Worm (Caenorhabditis elegans) whole organism, mixed stage, embryonic: ENCODE data around the gene fbxc-45.
A peak's percentile ranks its signal among the peaks of the same experiment; 100 is the strongest.

Experiments
- M03D4.4 ChIP-seq: sonication (generic microtip); optimal IDR thresholded peaks from 2 replicates; lab custom pipeline; 2017; ENCODE audit warnings: mild to moderate bottlenecking, missing genetic modification characterization, missing compliant biosample characterization
- bed-3 ChIP-seq: fragments of 200-800 bp; sonication (Bioruptor generic); optimal IDR thresholded peaks from 3 replicates; lab custom pipeline; 2018; ENCODE audit warnings: mild to moderate bottlenecking, missing genetic modification characterization, moderate library complexity, missing compliant biosample characterization
- blmp-1 ChIP-seq: fragments of 150-350 bp; optimal IDR thresholded peaks from 2 replicates; lab custom pipeline; 2014; ENCODE audit warnings: missing biosample characterization, missing genetic modification characterization
- ceh-39 ChIP-seq: fragments of 150-350 bp; optimal IDR thresholded peaks from 2 replicates; lab custom pipeline; 2014; ENCODE audit warnings: missing biosample characterization, missing genetic modification characterization
- ceh-43 ChIP-seq: fragments of 200-800 bp; sonication (Bioruptor generic); optimal IDR thresholded peaks from 2 replicates; lab custom pipeline; 2018; ENCODE audit warnings: mild to moderate bottlenecking, missing genetic modification characterization, moderate library complexity, missing compliant biosample characterization
- ceh-83 ChIP-seq: fragments of 200-800 bp; sonication (Bioruptor generic); optimal IDR thresholded peaks from 2 replicates; lab custom pipeline; 2018; ENCODE audit warnings: mild to moderate bottlenecking, missing genetic modification characterization, missing compliant biosample characterization
- ces-1 ChIP-seq: fragments of 150-350 bp; optimal IDR thresholded peaks from 2 replicates; lab custom pipeline; 2014; ENCODE audit warnings: missing biosample characterization, missing genetic modification reagents, missing genetic modification characterization
- cnd-1 ChIP-seq: fragments of 200-800 bp; sonication (Bioruptor generic); optimal IDR thresholded peaks from 2 replicates; lab custom pipeline; 2018; ENCODE audit warnings: mild to moderate bottlenecking, missing genetic modification characterization, missing compliant biosample characterization
- drap-1 ChIP-seq: fragments of 200-800 bp; sonication (Bioruptor generic); optimal IDR thresholded peaks from 3 replicates; lab custom pipeline; 2018; ENCODE audit warnings: mild to moderate bottlenecking, missing genetic modification characterization, missing compliant biosample characterization
- elt-1 ChIP-seq: sonication (generic microtip); optimal IDR thresholded peaks from 2 replicates; lab custom pipeline; 2017; ENCODE audit warnings: missing genetic modification characterization, mild to moderate bottlenecking, missing compliant biosample characterization, antibody characterized with exemption, moderate library complexity, borderline replicate concordance; ENCODE audit not compliant: insufficient read depth
- elt-3 ChIP-seq: fragments of 150-350 bp; optimal IDR thresholded peaks from 2 replicates; lab custom pipeline; 2014; ENCODE audit warnings: missing biosample characterization, missing genetic modification characterization
- flh-1 ChIP-seq: fragments of 200-800 bp; sonication (Bioruptor generic); optimal IDR thresholded peaks from 2 replicates; lab custom pipeline; 2018; ENCODE audit warnings: mild to moderate bottlenecking, missing genetic modification characterization, moderate library complexity, missing compliant biosample characterization
- ham-2 ChIP-seq: fragments of 200-800 bp; sonication (Bioruptor generic); optimal IDR thresholded peaks from 2 replicates; lab custom pipeline; 2018; ENCODE audit warnings: mild to moderate bottlenecking, missing genetic modification characterization, missing compliant biosample characterization
- hlh-1 ChIP-seq: fragments of 150-350 bp; optimal IDR thresholded peaks from 2 replicates; lab custom pipeline; 2014; ENCODE audit warnings: missing biosample characterization, missing genetic modification reagents, missing genetic modification characterization
- lin-13 ChIP-seq: fragments of 150-350 bp; optimal IDR thresholded peaks from 2 replicates; lab custom pipeline; 2014; ENCODE audit warnings: missing biosample characterization, missing genetic modification characterization
- lin-32 ChIP-seq: fragments of 200-800 bp; sonication (Bioruptor generic); optimal IDR thresholded peaks from 2 replicates; lab custom pipeline; 2018; ENCODE audit warnings: mild to moderate bottlenecking, missing genetic modification characterization, missing compliant biosample characterization
- lsy-2 ChIP-seq: fragments of 150-350 bp; optimal IDR thresholded peaks from 2 replicates; lab custom pipeline; 2014; ENCODE audit warnings: missing biosample characterization, missing genetic modification characterization
- mab-5 ChIP-seq: fragments of 150-350 bp; optimal IDR thresholded peaks from 2 replicates; lab custom pipeline; 2014; ENCODE audit warnings: missing biosample characterization, missing genetic modification characterization
- mep-1 ChIP-seq: fragments of 150-350 bp; optimal IDR thresholded peaks from 2 replicates; lab custom pipeline; 2017; ENCODE audit warnings: missing biosample characterization, missing genetic modification reagents, missing genetic modification characterization, inconsistent platforms
- mls-2 ChIP-seq: sonication (generic microtip); optimal IDR thresholded peaks from 2 replicates; lab custom pipeline; 2016; ENCODE audit warnings: mild to moderate bottlenecking, missing genetic modification characterization, moderate library complexity, missing compliant biosample characterization
- nhr-12 ChIP-seq: fragments of 150-350 bp; optimal IDR thresholded peaks from 2 replicates; lab custom pipeline; 2014; ENCODE audit warnings: missing biosample characterization, missing genetic modification characterization
- nhr-2 ChIP-seq: fragments of 150-350 bp; optimal IDR thresholded peaks from 2 replicates; lab custom pipeline; 2014; ENCODE audit warnings: missing biosample characterization, missing genetic modification characterization
- nhr-237 ChIP-seq: fragments of 150-350 bp; optimal IDR thresholded peaks from 2 replicates; lab custom pipeline; 2014; ENCODE audit warnings: missing biosample characterization, missing genetic modification characterization
- nhr-28 ChIP-seq: fragments of 150-350 bp; optimal IDR thresholded peaks from 2 replicates; lab custom pipeline; 2014; ENCODE audit warnings: missing biosample characterization, missing genetic modification characterization
- nhr-76 ChIP-seq: sonication (generic microtip); optimal IDR thresholded peaks from 2 replicates; lab custom pipeline; 2017; ENCODE audit warnings: missing biosample characterization, missing genetic modification characterization
- pha-4 ChIP-seq: fragments of 150-350 bp; optimal IDR thresholded peaks from 2 replicates; lab custom pipeline; 2018; ENCODE audit warnings: missing biosample characterization, missing genetic modification reagents, missing genetic modification characterization
- sem-2 ChIP-seq: fragments of 200-800 bp; sonication (Bioruptor generic); optimal IDR thresholded peaks from 2 replicates; lab custom pipeline; 2018; ENCODE audit warnings: mild to moderate bottlenecking, missing genetic modification characterization, missing compliant biosample characterization
- snpc-4 ChIP-seq: fragments of 150-350 bp; optimal IDR thresholded peaks from 2 replicates; lab custom pipeline; 2014; ENCODE audit warnings: missing biosample characterization, missing genetic modification characterization
- sptf-1 ChIP-seq: sonication (generic microtip); optimal IDR thresholded peaks from 2 replicates; lab custom pipeline; 2017; ENCODE audit warnings: mild to moderate bottlenecking, missing genetic modification characterization, moderate library complexity, missing compliant biosample characterization
- tbx-8 ChIP-seq: fragments of 200-800 bp; sonication (Bioruptor generic); optimal IDR thresholded peaks from 2 replicates; lab custom pipeline; 2018; ENCODE audit warnings: mild to moderate bottlenecking, missing genetic modification characterization, moderate library complexity, missing compliant biosample characterization
- unc-120 ChIP-seq: sonication (generic microtip); optimal IDR thresholded peaks from 2 replicates; lab custom pipeline; 2017; ENCODE audit warnings: missing genetic modification characterization, missing compliant biosample characterization; ENCODE audit not compliant: poor library complexity, severe bottlenecking
- unc-39 ChIP-seq: fragments of 150-350 bp; optimal IDR thresholded peaks from 2 replicates; lab custom pipeline; 2014; ENCODE audit warnings: missing biosample characterization, missing genetic modification characterization
- unc-62 ChIP-seq: fragments of 150-350 bp; optimal IDR thresholded peaks from 2 replicates; lab custom pipeline; 2014; ENCODE audit warnings: missing biosample characterization, missing genetic modification reagents, missing genetic modification characterization
- zip-8 ChIP-seq: fragments of 150-350 bp; optimal IDR thresholded peaks from 2 replicates; lab custom pipeline; 2014; ENCODE audit warnings: missing biosample characterization, missing genetic modification characterization
- ztf-11 ChIP-seq: fragments of 150-350 bp; optimal IDR thresholded peaks from 2 replicates; lab custom pipeline; 2014; ENCODE audit warnings: missing biosample characterization, missing genetic modification characterization

The fbxc-45 gene

ce11 chrIV:2892787-2893485, 29.1 kb downstream of the fbxc-45 start:
- TF ChIP-seq nhr-76 (tag; lab: Kevin White, UChicago) = no peak
- no peak for TF ChIP-seq mep-1 (tag; lab: Kevin White, UChicago)
- TF ChIP-seq unc-120 (tag; lab: Kevin White, UChicago) = no peak
- TF ChIP-seq tbx-8 (GFP tag; lab: Kevin White, UChicago) = no peak
- TF ChIP-seq mab-5 = no peak
- no peak for TF ChIP-seq snpc-4 (tag; lab: Kevin White, UChicago)
- TF ChIP-seq sptf-1 (tag; lab: Kevin White, UChicago) = no peak
- TF ChIP-seq cnd-1 = no peak
- no peak for TF ChIP-seq unc-62 (GFP tag; lab: Kevin White, UChicago)
- no peak for TF ChIP-seq lsy-2
- TF ChIP-seq unc-39 (tag; lab: Kevin White, UChicago) = no peak

ce11 chrIV:2892395-2892786, 29.7 kb downstream of the fbxc-45 start, which contains the start of gene Y54G2A.18:
Gene Y54G2A.18, minus strand, starts transcription at chrIV:2892495.
- TF ChIP-seq zip-8 (tag; lab: Kevin White, UChicago) (no peak), hlh-1 (peak; percentile 22)

- TF ChIP-seq ham-2 (GFP tag; lab: Kevin White, UChicago) (no peak), sptf-1 (tag; lab: Kevin White, UChicago) (no peak)
These were observed 30.4 kb downstream of the fbxc-45 start for ce11 chrIV:2891535-2892233.

ce11 chrIV:2890401-2890952, 31.6 kb downstream of the fbxc-45 start, which contains the start of the genes nprt-1 and dib-1:
Gene nprt-1, minus strand, starts transcription at chrIV:2890451.
Gene dib-1, plus strand, starts transcription at chrIV:2890882.
- peak; percentile 73 for TF ChIP-seq lsy-2
- TF ChIP-seq mab-5 = no peak
- TF ChIP-seq sptf-1 (tag; lab: Kevin White, UChicago) = peak; percentile 13
- no peak for TF ChIP-seq ztf-11
- TF ChIP-seq ham-2 (GFP tag; lab: Kevin White, UChicago) = no peak
- peak; percentile 4 for TF ChIP-seq lin-13 (tag; lab: Kevin White, UChicago)
- TF ChIP-seq hlh-1 = no peak
- TF ChIP-seq nhr-12 (tag; lab: Kevin White, UChicago) = no peak
- no peak for TF ChIP-seq pha-4 (tag; lab: Kevin White, UChicago)
- no peak for TF ChIP-seq nhr-76 (tag; lab: Kevin White, UChicago)
- no peak for TF ChIP-seq bed-3
- no peak for TF ChIP-seq cnd-1
- no peak for TF ChIP-seq mls-2 (tag; lab: Kevin White, UChicago)
- TF ChIP-seq M03D4.4 = no peak
- peak; percentile 62 for TF ChIP-seq ces-1 (GFP tag; lab: Kevin White, UChicago)
- no peak for TF ChIP-seq flh-1
- no peak for TF ChIP-seq ceh-39
- no peak for TF ChIP-seq lin-32
- no peak for TF ChIP-seq zip-8 (tag; lab: Kevin White, UChicago)
- TF ChIP-seq elt-3 (tag; lab: Kevin White, UChicago) = no peak
- TF ChIP-seq drap-1 (GFP tag; lab: Kevin White, UChicago) = no peak
- no peak for TF ChIP-seq unc-39 (tag; lab: Kevin White, UChicago)
- no peak for TF ChIP-seq blmp-1 (tag; lab: Kevin White, UChicago)
- TF ChIP-seq tbx-8 (GFP tag; lab: Kevin White, UChicago) = no peak
- peak; percentile 47 for TF ChIP-seq mep-1 (tag; lab: Kevin White, UChicago)
- peak; percentile 12 for TF ChIP-seq nhr-237
- TF ChIP-seq ceh-83 (GFP tag; lab: Kevin White, UChicago) = no peak
- no peak for TF ChIP-seq unc-62 (GFP tag; lab: Kevin White, UChicago)
- TF ChIP-seq nhr-28 (tag; lab: Kevin White, UChicago) = no peak
- no peak for TF ChIP-seq unc-120 (tag; lab: Kevin White, UChicago)
- TF ChIP-seq elt-1 (tag; lab: Kevin White, UChicago) = no peak
- TF ChIP-seq snpc-4 (tag; lab: Kevin White, UChicago) = no peak
- no peak for TF ChIP-seq sem-2 (GFP tag; lab: Kevin White, UChicago)
- no peak for TF ChIP-seq ceh-43 (GFP tag; lab: Kevin White, UChicago)
- no peak for TF ChIP-seq nhr-2
